Fruit fly (Drosophila melanogaster): ENCODE data around the gene CG15332.

DNA sequence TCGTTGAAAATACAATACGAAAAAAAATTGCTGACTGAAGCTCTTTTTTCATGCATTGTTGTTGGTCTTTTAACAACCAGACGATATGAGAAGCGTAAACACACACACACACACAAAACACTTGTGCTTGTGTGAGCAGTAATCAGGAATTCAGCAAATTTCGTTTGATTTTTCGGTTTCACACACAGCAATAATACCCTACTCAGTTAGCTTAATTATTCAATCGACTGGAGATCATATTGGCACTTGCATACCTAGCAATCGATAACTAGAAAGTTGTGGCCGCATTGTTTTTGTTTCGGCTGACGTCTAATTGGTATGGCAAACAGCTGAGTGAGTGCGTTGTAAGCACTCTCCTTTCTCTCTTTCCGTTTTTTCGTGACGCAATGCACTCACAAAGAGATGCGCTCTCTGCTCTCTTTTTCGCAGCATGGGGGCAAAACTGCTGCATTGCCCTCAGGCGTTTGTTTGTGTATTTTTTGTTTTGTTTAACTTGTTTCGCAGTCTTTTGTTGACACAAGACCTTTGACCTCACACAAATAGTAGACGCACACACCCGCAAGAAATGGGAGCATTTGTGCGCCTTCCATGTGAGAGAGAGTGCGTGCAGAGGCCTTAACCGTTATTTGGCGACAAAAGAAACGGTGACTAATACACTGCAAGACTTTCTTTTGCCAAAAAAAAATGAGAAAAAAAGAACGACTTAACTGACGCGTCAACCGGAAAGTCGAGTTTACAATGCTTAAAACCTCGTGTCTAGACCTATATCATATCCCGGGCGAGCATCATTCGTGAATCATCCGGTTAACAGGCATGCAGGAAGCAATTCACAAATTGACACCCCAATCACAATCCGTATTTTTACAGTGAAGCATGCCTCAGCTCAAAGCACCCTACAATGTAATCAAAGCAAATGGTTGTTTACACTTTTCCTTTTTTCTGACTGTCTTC is 10.7 kb downstream of the CG15332 start:
- TF ChIP-seq CG16779 (tag; optimal IDR thresholded peaks at IDR 0.05), result peak; percentile 58
- TF ChIP-seq CG8632 (GFP tag; optimal IDR thresholded peaks at IDR 0.05), result peak; percentile 36
- peak; percentile 72 for TF ChIP-seq Hr39 (GFP tag; optimal IDR thresholded peaks at IDR 0.05)
- peak; percentile 71 for TF ChIP-seq Met (GFP tag; optimal IDR thresholded peaks at IDR 0.05)
- peak; percentile 47; the same call in 2 of the 3 replicates for TF ChIP-seq CG8119 (GFP tag; IDR thresholded peaks at IDR 0.05)
- TF ChIP-seq CG10631 (GFP tag; optimal IDR thresholded peaks at IDR 0.05), result peak; percentile 66
- peak; percentile 49 for TF ChIP-seq CG34406 (GFP tag; optimal IDR thresholded peaks at IDR 0.05)
- peak; percentile 29; the same call in 1 of the 2 replicates for TF ChIP-seq Gug (GFP tag; IDR thresholded peaks at IDR 0.05)
- TF ChIP-seq CG10669 (GFP tag; optimal IDR thresholded peaks at IDR 0.05), result peak; percentile 61
- peak; percentile 40 for TF ChIP-seq CG1621 (tag; optimal IDR thresholded peaks at IDR 0.05)
- peak; percentile 75 for TF ChIP-seq topi (GFP tag; optimal IDR thresholded peaks at IDR 0.05)

Measured in whole organism, prepupa.